Worm (Caenorhabditis elegans) whole organism, L1 larva: ENCODE data around the gene hic-1.

Experiments
- C04F5.9 ChIP-seq: sonication (generic microtip); optimal IDR thresholded peaks from 2 replicates; lab custom pipeline; 2016; ENCODE audit warnings: missing genetic modification characterization, missing compliant biosample characterization
- C16A3.4 ChIP-seq: fragments of 150-350 bp; optimal IDR thresholded peaks from 2 replicates; lab custom pipeline; 2014; ENCODE audit warnings: missing biosample characterization, missing genetic modification characterization
- C34B4.2 ChIP-seq: sonication (generic microtip); optimal IDR thresholded peaks from 2 replicates; lab custom pipeline; 2017; ENCODE audit warnings: mild to moderate bottlenecking, missing genetic modification characterization, missing compliant biosample characterization
- Y116A8C.19 ChIP-seq: sonication (generic microtip); optimal IDR thresholded peaks from 2 replicates; lab custom pipeline; 2016; ENCODE audit warnings: missing compliant biosample characterization, missing genetic modification characterization, borderline replicate concordance
- alr-1 ChIP-seq: fragments of 200-800 bp; sonication (Bioruptor generic); optimal IDR thresholded peaks from 2 replicates; lab custom pipeline; 2018; ENCODE audit warnings: borderline replicate concordance, mild to moderate bottlenecking, missing genetic modification characterization, missing compliant biosample characterization
- aly-2 ChIP-seq: fragments of 150-350 bp; optimal IDR thresholded peaks from 2 replicates; lab custom pipeline; 2014; ENCODE audit warnings: missing biosample characterization, missing genetic modification characterization
- blmp-1 ChIP-seq: fragments of 150-350 bp; optimal IDR thresholded peaks from 2 replicates; lab custom pipeline; 2014; ENCODE audit warnings: missing biosample characterization, missing genetic modification characterization
- ceh-8 ChIP-seq: fragments of 200-800 bp; sonication (Bioruptor generic); optimal IDR thresholded peaks from 2 replicates; lab custom pipeline; 2018; ENCODE audit warnings: mild to moderate bottlenecking, missing genetic modification characterization, moderate library complexity, missing compliant biosample characterization
- ceh-82 ChIP-seq, 3 experiments: fragments of 150-350 bp in 1 of 3; sonication (generic microtip) in 2 of 3; optimal IDR thresholded peaks; 2 replicates each; lab custom pipeline; 2014 to 2017; ENCODE audit warnings: missing biosample characterization in 3 of 3, missing genetic modification characterization in 3 of 3
- ceh-88 ChIP-seq: fragments of 200-800 bp; sonication (Bioruptor generic); IDR thresholded peaks from 2 replicates; pipeline ENCODE4 v1.3.6; 2022; ENCODE audit warnings: missing genetic modification characterization, missing compliant biosample characterization
- ceh-90 ChIP-seq: sonication (generic microtip); optimal IDR thresholded peaks from 2 replicates; lab custom pipeline; 2016; ENCODE audit warnings: missing genetic modification characterization, missing compliant biosample characterization
- ces-1 ChIP-seq: fragments of 150-350 bp; optimal IDR thresholded peaks from 2 replicates; lab custom pipeline; 2014; ENCODE audit warnings: missing biosample characterization, missing genetic modification reagents, missing genetic modification characterization
- dpl-1 ChIP-seq, 3 experiments: fragments of 150-350 bp in 2 of 3; sonication (generic microtip) in 1 of 3; optimal IDR thresholded peaks; 2 replicates each; lab custom pipeline; 2014 to 2017; ENCODE audit warnings: missing biosample characterization in 3 of 3, missing genetic modification characterization in 3 of 3, missing genetic modification reagents in 3 of 3
- dsc-1 ChIP-seq: sonication (generic microtip); optimal IDR thresholded peaks from 2 replicates; lab custom pipeline; 2016; ENCODE audit warnings: mild to moderate bottlenecking, missing genetic modification characterization, missing compliant biosample characterization
- efl-1 ChIP-seq, 4 experiments: fragments of 150-350 bp; optimal IDR thresholded peaks in 3 of 4; peaks in 1 of 4; 1 replicate in 1 of 4; 2 replicates in 3 of 4; lab custom pipeline; 2014; ENCODE audit warnings: missing biosample characterization in 2 of 4, missing genetic modification characterization in 2 of 4, missing genetic modification reagents in 2 of 4
- egl-27 ChIP-seq, 2 experiments: fragments of 150-350 bp in 1 of 2; sonication (generic microtip); optimal IDR thresholded peaks; 3 replicates each; lab custom pipeline; 2017 to 2018; ENCODE audit warnings: missing biosample characterization in 2 of 2, missing genetic modification characterization in 2 of 2, missing genetic modification reagents in 2 of 2
- elt-3 ChIP-seq, 6 experiments: fragments of 150-350 bp in 1 of 6; sonication (generic microtip); optimal IDR thresholded peaks; 2 replicates each; lab custom pipeline; 2017 to 2018; ENCODE audit warnings: missing biosample characterization in 6 of 6, missing genetic modification characterization in 6 of 6, inconsistent platforms in 1 of 6
- fkh-4 ChIP-seq: sonication (generic microtip); optimal IDR thresholded peaks from 2 replicates; lab custom pipeline; 2016; ENCODE audit warnings: missing compliant biosample characterization, missing genetic modification characterization, borderline replicate concordance
- fkh-8 ChIP-seq: sonication (generic microtip); optimal IDR thresholded peaks from 2 replicates; lab custom pipeline; 2016; ENCODE audit warnings: mild to moderate bottlenecking, missing genetic modification characterization, missing compliant biosample characterization
- fos-1 ChIP-seq: fragments of 150-350 bp; optimal IDR thresholded peaks from 2 replicates; lab custom pipeline; 2014; ENCODE audit warnings: missing biosample characterization, missing genetic modification characterization
- grh-1 ChIP-seq: fragments of 200-800 bp; sonication (Bioruptor generic); IDR thresholded peaks from 2 replicates; pipeline ENCODE4 v1.3.6; 2022; ENCODE audit warnings: missing genetic modification reagents, missing genetic modification characterization, missing compliant biosample characterization
- hlh-17 ChIP-seq: fragments of 200-800 bp; sonication (Bioruptor generic); optimal IDR thresholded peaks from 2 replicates; lab custom pipeline; 2018; ENCODE audit warnings: missing genetic modification characterization, mild to moderate bottlenecking, missing compliant biosample characterization, moderate library complexity, borderline replicate concordance
- hlh-4 ChIP-seq: sonication (generic microtip); optimal IDR thresholded peaks from 2 replicates; lab custom pipeline; 2016; ENCODE audit warnings: mild to moderate bottlenecking, missing genetic modification characterization, missing compliant biosample characterization
- hpl-2 ChIP-seq: fragments of 150-350 bp; optimal IDR thresholded peaks from 2 replicates; lab custom pipeline; 2014; ENCODE audit warnings: missing biosample characterization, missing genetic modification reagents, missing genetic modification characterization
- isw-1 ChIP-seq: fragments of 200-800 bp; sonication (Bioruptor generic); IDR thresholded peaks from 2 replicates; pipeline ENCODE4 v1.3.6; 2022; ENCODE audit warnings: missing genetic modification characterization, missing compliant biosample characterization
- jun-1 ChIP-seq: fragments of 150-350 bp; optimal IDR thresholded peaks from 2 replicates; lab custom pipeline; 2014; ENCODE audit warnings: missing biosample characterization, missing genetic modification reagents, missing genetic modification characterization
- lin-13 ChIP-seq: fragments of 150-350 bp; optimal IDR thresholded peaks from 2 replicates; lab custom pipeline; 2014; ENCODE audit warnings: missing biosample characterization, missing genetic modification reagents, missing genetic modification characterization
- lin-15B ChIP-seq: fragments of 150-350 bp; sonication (generic microtip); optimal IDR thresholded peaks from 3 replicates; lab custom pipeline; 2014; ENCODE audit warnings: missing biosample characterization, missing genetic modification characterization
- lin-35 ChIP-seq, 2 experiments: fragments of 150-350 bp; optimal IDR thresholded peaks; 2 replicates each; lab custom pipeline; 2014; ENCODE audit warnings: missing biosample characterization in 2 of 2, missing genetic modification characterization in 2 of 2, missing genetic modification reagents in 2 of 2
- lin-39 ChIP-seq: fragments of 150-350 bp; optimal IDR thresholded peaks from 2 replicates; lab custom pipeline; 2014; ENCODE audit warnings: missing biosample characterization, missing genetic modification reagents, missing genetic modification characterization
- lir-3 ChIP-seq: sonication (generic microtip); optimal IDR thresholded peaks from 2 replicates; lab custom pipeline; 2016; ENCODE audit warnings: mild to moderate bottlenecking, missing genetic modification characterization, moderate library complexity, missing compliant biosample characterization; ENCODE audit not compliant: poor library complexity
- mab-9 ChIP-seq: fragments of 200-800 bp; sonication (Bioruptor generic); IDR thresholded peaks from 2 replicates; pipeline ENCODE4 v1.3.6; 2022; ENCODE audit warnings: missing genetic modification reagents, missing genetic modification characterization, missing compliant biosample characterization
- mdl-1 ChIP-seq, 2 experiments: fragments of 150-350 bp; optimal IDR thresholded peaks; 2 replicates each; lab custom pipeline; 2014 to 2017; ENCODE audit warnings: missing biosample characterization in 2 of 2, missing genetic modification characterization in 2 of 2, inconsistent platforms in 1 of 2
- nhr-19 ChIP-seq: fragments of 200-800 bp; sonication (Bioruptor generic); conservative IDR thresholded peaks from 2 replicates; pipeline ENCODE4 v1.3.6; 2022; ENCODE audit warnings: missing genetic modification characterization, missing compliant biosample characterization
- nhr-20 ChIP-seq: sonication (generic microtip); optimal IDR thresholded peaks from 2 replicates; lab custom pipeline; 2016; ENCODE audit warnings: mild to moderate bottlenecking, missing genetic modification characterization, missing compliant biosample characterization
- nhr-47 ChIP-seq: sonication (generic microtip); optimal IDR thresholded peaks from 2 replicates; lab custom pipeline; 2016; ENCODE audit warnings: mild to moderate bottlenecking, missing genetic modification characterization, moderate library complexity, missing compliant biosample characterization
- nhr-77 ChIP-seq: fragments of 150-350 bp; optimal IDR thresholded peaks from 2 replicates; lab custom pipeline; 2014; ENCODE audit warnings: missing biosample characterization, missing genetic modification characterization
- pax-3 ChIP-seq: fragments of 200-800 bp; sonication (Bioruptor generic); optimal IDR thresholded peaks from 2 replicates; lab custom pipeline; 2018; ENCODE audit warnings: mild to moderate bottlenecking, missing genetic modification characterization, moderate library complexity, missing compliant biosample characterization
- pqm-1 ChIP-seq: sonication (generic microtip); optimal IDR thresholded peaks from 3 replicates; lab custom pipeline; 2017; ENCODE audit warnings: missing biosample characterization, missing genetic modification characterization
- rnt-1 ChIP-seq: sonication (generic microtip); optimal IDR thresholded peaks from 2 replicates; lab custom pipeline; 2016; ENCODE audit warnings: mild to moderate bottlenecking, missing genetic modification characterization, moderate library complexity, missing compliant biosample characterization
- skn-1 ChIP-seq: fragments of 150-350 bp; optimal IDR thresholded peaks from 2 replicates; lab custom pipeline; 2014; ENCODE audit warnings: missing biosample characterization, missing genetic modification characterization
- sup-37 ChIP-seq: fragments of 200-800 bp; sonication (Bioruptor generic); optimal IDR thresholded peaks from 2 replicates; lab custom pipeline; 2018; ENCODE audit warnings: mild to moderate bottlenecking, missing genetic modification characterization, missing compliant biosample characterization
- tbx-2 ChIP-seq: sonication (generic microtip); optimal IDR thresholded peaks from 2 replicates; lab custom pipeline; 2016; ENCODE audit warnings: missing genetic modification characterization, missing compliant biosample characterization
- tlp-1 ChIP-seq: fragments of 150-350 bp; optimal IDR thresholded peaks from 2 replicates; lab custom pipeline; 2014; ENCODE audit warnings: missing biosample characterization, missing genetic modification characterization
- unc-86 ChIP-seq: sonication (generic microtip); optimal IDR thresholded peaks from 2 replicates; lab custom pipeline; 2016; ENCODE audit warnings: missing genetic modification characterization, missing compliant biosample characterization
- unc-98 ChIP-seq: fragments of 200-800 bp; sonication (Bioruptor generic); IDR thresholded peaks from 2 replicates; pipeline ENCODE4 v1.3.6; 2022; ENCODE audit warnings: missing genetic modification characterization, missing compliant biosample characterization
- vab-15 ChIP-seq: sonication (generic microtip); optimal IDR thresholded peaks from 2 replicates; lab custom pipeline; 2017; ENCODE audit warnings: missing genotype, mild to moderate bottlenecking, missing genetic modification characterization, missing compliant biosample characterization
- xbp-1 ChIP-seq: sonication (generic microtip); optimal IDR thresholded peaks from 2 replicates; lab custom pipeline; 2016; ENCODE audit warnings: missing genetic modification characterization, missing compliant biosample characterization
- zip-4 ChIP-seq: fragments of 200-800 bp; sonication (Bioruptor generic); optimal IDR thresholded peaks from 2 replicates; lab custom pipeline; 2018; ENCODE audit warnings: mild to moderate bottlenecking, missing genetic modification characterization, moderate library complexity, missing compliant biosample characterization
- ztf-11 ChIP-seq, 2 experiments: sonication (generic microtip); optimal IDR thresholded peaks; 2 replicates each; lab custom pipeline; 2016 to 2017; ENCODE audit warnings: missing genetic modification characterization in 2 of 2, missing biosample characterization in 1 of 2, missing compliant biosample characterization in 1 of 2
- ztf-4 ChIP-seq: fragments of 150-350 bp; optimal IDR thresholded peaks from 2 replicates; lab custom pipeline; 2014; ENCODE audit warnings: missing biosample characterization, missing genetic modification characterization

hic-1 gene

DNA sequence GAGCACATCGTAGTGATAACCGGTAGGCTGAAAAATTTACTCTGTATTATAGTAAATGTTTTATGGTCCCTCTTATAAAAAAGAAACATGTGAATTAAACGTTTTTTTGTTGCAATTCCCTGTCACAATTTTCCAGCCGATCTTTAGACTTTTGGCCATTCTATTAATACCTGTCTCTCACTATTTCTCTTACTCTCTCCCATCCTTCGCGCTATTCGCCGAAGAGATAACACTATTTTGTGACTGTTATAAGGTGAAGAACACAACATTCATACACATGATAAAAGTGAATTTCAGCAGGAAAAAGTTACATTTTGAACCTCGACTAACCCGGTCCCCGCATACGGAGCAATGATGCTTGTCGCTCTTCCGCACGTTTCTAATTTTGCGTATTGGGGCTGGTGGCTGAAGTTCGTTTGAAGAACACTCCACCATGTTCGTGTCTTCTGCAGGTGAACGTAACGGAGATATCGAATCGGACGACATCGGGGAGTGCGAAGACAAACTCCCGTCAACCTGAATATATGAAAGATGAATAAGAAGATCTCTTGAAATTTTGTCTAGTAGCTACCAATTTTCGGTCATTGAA is 40.4 kb upstream of the hic-1 start:
- TF ChIP-seq C34B4.2 (tag; lab: Kevin White, UChicago) (no peak), mdl-1 (tag; optimal IDR thresholded peaks at IDR 0.05; lab: Kevin White, UChicago) (no peak), lin-35 (GFP tag; optimal IDR thresholded peaks at IDR 0.05; lab: Kevin White, UChicago) (peak in 1 of 2 experiments; percentile 52), C16A3.4 (tag; lab: Kevin White, UChicago) (no peak), grh-1 (no peak), hpl-2 (GFP tag; lab: Kevin White, UChicago) (no peak), lin-39 (no peak), lin-15B (tag; lab: Kevin White, UChicago) (no peak), skn-1 (no peak), dsc-1 (tag; lab: Kevin White, UChicago) (no peak), dpl-1 (GFP tag; optimal IDR thresholded peaks at IDR 0.05; lab: Kevin White, UChicago) (no peak), pax-3 (no peak), hlh-17 (GFP tag; lab: Kevin White, UChicago) (no peak), isw-1 (GFP tag; lab: Robert Waterston, UW) (no peak), nhr-19 (GFP tag; lab: Robert Waterston, UW) (peak; percentile 34; the same call in 1 of the 2 replicates), ceh-88 (GFP tag; lab: Robert Waterston, UW) (no peak), pqm-1 (tag; lab: Kevin White, UChicago) (no peak), ces-1 (GFP tag; lab: Kevin White, UChicago) (no peak), nhr-47 (tag; lab: Kevin White, UChicago) (no peak), rnt-1 (tag; lab: Kevin White, UChicago) (no peak), vab-15 (tag; lab: Kevin White, UChicago) (no peak), ceh-8 (no peak), nhr-20 (tag; lab: Kevin White, UChicago) (peak; percentile 71), unc-86 (tag; lab: Kevin White, UChicago) (no peak), elt-3 (tag; optimal IDR thresholded peaks at IDR 0.05; lab: Kevin White, UChicago) (peak in 2 of 6 experiments; percentile 35 to 80), egl-27 (tag; optimal IDR thresholded peaks at IDR 0.05; lab: Kevin White, UChicago) (no peak), ztf-4 (tag; lab: Kevin White, UChicago) (no peak), lir-3 (tag; lab: Kevin White, UChicago) (no peak), fos-1 (tag; lab: Kevin White, UChicago) (no peak), sup-37 (GFP tag; lab: Kevin White, UChicago) (no peak), efl-1 (optimal IDR thresholded peaks at IDR 0.05; lab: Kevin White, UChicago) (no peak), efl-1 (GFP tag; optimal IDR thresholded peaks at IDR 0.05 in 1 of 2; lab: Kevin White, UChicago) (no peak), Y116A8C.19 (tag; lab: Kevin White, UChicago) (no peak), blmp-1 (tag; lab: Kevin White, UChicago) (peak; percentile 73), xbp-1 (tag; lab: Kevin White, UChicago) (no peak), lin-13 (no peak), unc-98 (GFP tag; lab: Robert Waterston, UW) (no peak), mab-9 (no peak), fkh-4 (tag; lab: Kevin White, UChicago) (no peak), alr-1 (tag; lab: Kevin White, UChicago) (no peak), fkh-8 (tag; lab: Kevin White, UChicago) (no peak), ceh-90 (tag; lab: Kevin White, UChicago) (no peak), nhr-77 (tag; lab: Kevin White, UChicago) (no peak), zip-4 (GFP tag; lab: Kevin White, UChicago) (no peak), ceh-82 (tag; optimal IDR thresholded peaks at IDR 0.05; lab: Kevin White, UChicago) (no peak), tbx-2 (peak; percentile 17), C04F5.9 (tag; lab: Kevin White, UChicago) (no peak), tlp-1 (tag; lab: Kevin White, UChicago) (no peak), jun-1 (no peak), hlh-4 (no peak), aly-2 (no peak), ztf-11 (tag; optimal IDR thresholded peaks at IDR 0.05; lab: Kevin White, UChicago) (no peak)
